Fruit fly (Drosophila melanogaster) whole organism, embryonic: ENCODE measurements around the gene Hsp70Aa.

Experiments
- Blimp-1 ChIP-seq: fragments of 200-800 bp; sonication (Bioruptor generic); optimal IDR thresholded peaks from 3 replicates; lab custom pipeline; 2018; ENCODE audit warnings: missing biosample characterization, missing genetic modification characterization, mild to moderate bottlenecking, moderate library complexity, missing genetic modification reagents
- CG10274 ChIP-seq: fragments of 200-800 bp; sonication (Bioruptor generic); optimal IDR thresholded peaks from 3 replicates; lab custom pipeline; 2017; ENCODE audit warnings: missing biosample characterization, mild to moderate bottlenecking, missing genetic modification characterization
- CG10979 ChIP-seq: fragments of 200-800 bp; sonication (Bioruptor generic); optimal IDR thresholded peaks from 2 replicates; lab custom pipeline; 2018; ENCODE audit warnings: missing biosample characterization, mild to moderate bottlenecking, missing genetic modification characterization, moderate library complexity
- CG11504 ChIP-seq: fragments of 200-800 bp; sonication (Bioruptor generic); optimal IDR thresholded peaks from 3 replicates; lab custom pipeline; 2019; ENCODE audit warnings: missing biosample characterization, mild to moderate bottlenecking, missing genetic modification characterization, moderate library complexity
- CG12769 ChIP-seq: fragments of 200-800 bp; sonication (Bioruptor generic); optimal IDR thresholded peaks from 2 replicates; lab custom pipeline; 2019; ENCODE audit warnings: missing biosample characterization, mild to moderate bottlenecking, missing genetic modification characterization, moderate library complexity
- CG1603 ChIP-seq: fragments of 200-800 bp; sonication (Bioruptor generic); optimal IDR thresholded peaks from 2 replicates; lab custom pipeline; 2019; ENCODE audit warnings: missing biosample characterization, mild to moderate bottlenecking, missing genetic modification characterization, moderate library complexity
- CG16863 ChIP-seq: fragments of 200-800 bp; sonication (Bioruptor generic); optimal IDR thresholded peaks from 3 replicates; lab custom pipeline; 2016; ENCODE audit warnings: missing biosample characterization, missing genetic modification characterization
- CG31224 ChIP-seq: fragments of 200-800 bp; sonication (Bioruptor generic); IDR thresholded peaks from 2 replicates; pipeline ENCODE4 v1.3.6; 2022; ENCODE audit warnings: missing biosample characterization, missing genetic modification characterization
- CG6175 ChIP-seq: fragments of 200-800 bp; sonication (Bioruptor generic); IDR thresholded peaks from 3 replicates; pipeline ENCODE4 v1.3.6; 2022; ENCODE audit warnings: missing biosample characterization, missing genetic modification characterization
- Eip74EF ChIP-seq, 2 experiments: fragments of 200-800 bp in 1 of 2; fragments of >200 bp in 1 of 2; sonication (Bioruptor generic) in 1 of 2; optimal IDR thresholded peaks; 2 replicates each; lab custom pipeline; 2017 to 2019; ENCODE audit warnings: missing biosample characterization in 2 of 2, missing genetic modification characterization in 2 of 2, mild to moderate bottlenecking in 1 of 2, moderate library complexity in 1 of 2
- Ets65A ChIP-seq: fragments of 200-800 bp; sonication (Bioruptor generic); peaks from one replicate; lab custom pipeline; 2016; ENCODE audit warnings: missing biosample characterization, missing genetic modification characterization
- MTF-1 ChIP-seq: fragments of 200-800 bp; sonication (Bioruptor generic); optimal IDR thresholded peaks from 2 replicates; lab custom pipeline; 2018; ENCODE audit warnings: missing biosample characterization, mild to moderate bottlenecking, missing genetic modification characterization, borderline replicate concordance
- Med ChIP-seq: fragments of 200-800 bp; sonication (Bioruptor generic); peaks from one replicate; lab custom pipeline; 2016; ENCODE audit warnings: missing biosample characterization, missing genetic modification characterization, mild to moderate bottlenecking, inconsistent platforms, moderate library complexity
- Mes4 ChIP-seq: fragments of 200-800 bp; sonication (Bioruptor generic); optimal IDR thresholded peaks from 2 replicates; lab custom pipeline; 2016; ENCODE audit warnings: missing biosample characterization, missing genetic modification characterization
- NFAT ChIP-seq: fragments of 200-800 bp; sonication (Bioruptor generic); IDR thresholded peaks from 2 replicates; pipeline ENCODE4 v1.3.6; 2022; ENCODE audit warnings: missing biosample characterization, missing genetic modification characterization
- Oaz ChIP-seq: fragments of 200-800 bp; sonication (Bioruptor generic); IDR thresholded peaks from 2 replicates; pipeline ENCODE4 v1.3.6; 2022; ENCODE audit warnings: missing biosample characterization, missing genetic modification characterization
- Ptx1 ChIP-seq: fragments of 200-800 bp; sonication (Bioruptor generic); IDR thresholded peaks from 2 replicates; pipeline ENCODE4 v1.3.6; 2022; ENCODE audit warnings: missing biosample characterization, missing genetic modification characterization
- Sox102F ChIP-seq: fragments of 200-800 bp; sonication (Bioruptor generic); optimal IDR thresholded peaks from 2 replicates; lab custom pipeline; 2018; ENCODE audit warnings: missing biosample characterization, mild to moderate bottlenecking, missing genetic modification characterization, moderate library complexity
- Trl ChIP-seq, 3 experiments: fragments of >200 bp in 2 of 3; fragments of 200-800 bp in 1 of 3; sonication (Bioruptor generic) in 1 of 3; optimal IDR thresholded peaks; 2 replicates in 1 of 3; 3 replicates in 2 of 3; lab custom pipeline; 2016 to 2017; ENCODE audit warnings: missing biosample characterization in 1 of 3, missing genetic modification characterization in 1 of 3
- al ChIP-seq: fragments of 200-800 bp; sonication (Bioruptor generic); IDR thresholded peaks from 2 replicates; pipeline ENCODE4 v1.3.6; 2022; ENCODE audit warnings: missing biosample characterization, missing genetic modification characterization
- bbx ChIP-seq: fragments of 200-800 bp; sonication (Bioruptor generic); IDR thresholded peaks from 2 replicates; pipeline ENCODE4 v1.3.6; 2022; ENCODE audit warnings: missing biosample characterization, missing genetic modification characterization; ENCODE audit not compliant: partially characterized antibody
- chinmo ChIP-seq: fragments of 200-800 bp; sonication (Bioruptor generic); IDR thresholded peaks from 4 replicates; pipeline ENCODE4 v1.3.6; 2022; ENCODE audit warnings: missing biosample characterization, missing genetic modification characterization; ENCODE audit not compliant: partially characterized antibody
- chm ChIP-seq: fragments of 200-800 bp; sonication (Bioruptor generic); IDR thresholded peaks from 2 replicates; pipeline ENCODE4 v1.3.6; 2022; ENCODE audit warnings: missing biosample characterization, missing genetic modification characterization
- ci ChIP-seq: fragments of 200-800 bp; sonication (Bioruptor generic); IDR thresholded peaks from 3 replicates; pipeline ENCODE4 v1.3.6; 2022; ENCODE audit warnings: missing biosample characterization, missing genetic modification characterization
- crol ChIP-seq: fragments of 200-800 bp; sonication (Bioruptor generic); IDR thresholded peaks from 2 replicates; pipeline ENCODE4 v1.3.6; 2022; ENCODE audit warnings: missing biosample characterization, missing genetic modification characterization
- gem ChIP-seq: fragments of 200-800 bp; sonication (Bioruptor generic); optimal IDR thresholded peaks from 2 replicates; lab custom pipeline; 2019; ENCODE audit warnings: missing biosample characterization, mild to moderate bottlenecking, missing genetic modification characterization, moderate library complexity
- lab ChIP-seq: fragments of 200-800 bp; sonication (Bioruptor generic); optimal IDR thresholded peaks from 3 replicates; lab custom pipeline; 2017; ENCODE audit warnings: missing biosample characterization, missing genetic modification characterization, mild to moderate bottlenecking, moderate library complexity, missing genetic modification reagents
- otp ChIP-seq: fragments of 200-800 bp; sonication (Bioruptor generic); IDR thresholded peaks from 3 replicates; pipeline ENCODE4, ENCODE4 v1.3.6; 2022; ENCODE audit warnings: missing biosample characterization, missing genetic modification characterization
- pros ChIP-seq: fragments of 200-800 bp; sonication (Bioruptor generic); optimal IDR thresholded peaks from 3 replicates; lab custom pipeline; 2019; ENCODE audit warnings: missing biosample characterization, mild to moderate bottlenecking, missing genetic modification characterization, moderate library complexity
- sd ChIP-seq: fragments of 200-800 bp; sonication (Bioruptor generic); optimal IDR thresholded peaks from 3 replicates; lab custom pipeline; 2018; ENCODE audit warnings: missing biosample characterization, mild to moderate bottlenecking, missing genetic modification characterization, moderate library complexity
- sens ChIP-seq: fragments of 200-800 bp; sonication (Bioruptor generic); peaks from one replicate; lab custom pipeline; 2016; ENCODE audit warnings: missing biosample characterization, missing genetic modification characterization
- sob ChIP-seq: fragments of 200-800 bp; sonication (Bioruptor generic); IDR thresholded peaks from 2 replicates; pipeline ENCODE4 v1.3.6; 2022; ENCODE audit warnings: missing biosample characterization, missing genetic modification characterization
- vvl ChIP-seq: fragments of 200-800 bp; sonication (Bioruptor generic); IDR thresholded peaks from 2 replicates; pipeline ENCODE4 v1.3.6; 2022; ENCODE audit warnings: missing biosample characterization, missing genetic modification characterization

Hsp70Aa gene

dm6 chr3R:11947079-11947869, 9.1 kb downstream of the Hsp70Aa start (continued):
- peak; percentile 23 for TF ChIP-seq CG16863 (GFP tag; lab: Kevin White, UChicago)
- TF ChIP-seq Sox102F (GFP tag; lab: Kevin White, UChicago), result peak; percentile 3
- TF ChIP-seq gem (tag; lab: Kevin White, UChicago), result peak; percentile 37
- TF ChIP-seq Ptx1 (GFP tag; lab: Robert Waterston, UW), result peak; percentile 41; the same call in 1 of the 2 replicates
- peak; percentile 52; the same call in 1 of the 2 replicates for TF ChIP-seq sob (GFP tag; lab: Robert Waterston, UW)
- no peak for TF ChIP-seq CG10979 (tag; lab: Kevin White, UChicago)
- TF ChIP-seq CG1603 (tag; lab: Kevin White, UChicago), result peak; percentile 46
- TF ChIP-seq Ets65A (GFP tag; lab: Kevin White, UChicago), result peak; percentile 62
- TF ChIP-seq lab (GFP tag; lab: Kevin White, UChicago), result peak; percentile 26
- TF ChIP-seq CG11504 (tag; lab: Kevin White, UChicago), result peak; percentile 29

- TF ChIP-seq chinmo (peak; percentile 84), NFAT (GFP tag; lab: Robert Waterston, UW) (0 out of 2 replicates have a peak, but pooled peaks have one; percentile 4), sens (GFP tag; lab: Kevin White, UChicago) (peak; percentile 67), pros (GFP tag; lab: Kevin White, UChicago) (no peak), Mes4 (GFP tag; lab: Kevin White, UChicago) (no peak), al (0 out of 2 replicates have a peak, but pooled peaks have one; percentile 6), CG10274 (GFP tag; lab: Kevin White, UChicago) (no peak), CG6175 (GFP tag; lab: Robert Waterston, UW) (peak; percentile 65; the same call in 1 of the 3 replicates), Trl (optimal IDR thresholded peaks at IDR 0.05; lab: Kevin White, UChicago) (no peak), Trl (GFP tag; optimal IDR thresholded peaks at IDR 0.05; lab: Kevin White, UChicago) (no peak), chm (GFP tag; lab: Robert Waterston, UW) (0 out of 2 replicates have a peak, but pooled peaks have one; percentile 21), bbx (GFP tag; lab: Robert Waterston, UW) (0 out of 2 replicates have a peak, but pooled peaks have one; percentile 23), ci (0 out of 3 replicates have a peak, but pooled peaks have one; percentile 32), sd (tag; lab: Kevin White, UChicago) (peak; percentile 8), CG31224 (GFP tag; lab: Robert Waterston, UW) (peak; percentile 26; the same call in 1 of the 2 replicates), Med (peak; percentile 58), MTF-1 (GFP tag; lab: Kevin White, UChicago) (no peak), crol (peak; percentile 55), Oaz (0 out of 2 replicates have a peak, but pooled peaks have one; percentile 7), Eip74EF (GFP tag; optimal IDR thresholded peaks at IDR 0.05; lab: Kevin White, UChicago) (peak in 1 of 2 experiments; percentile 62), CG12769 (tag; lab: Kevin White, UChicago) (peak; percentile 81)
Measured at dm6 chr3R:11945450-11946317, 10.7 kb downstream of the Hsp70Aa start.

- no peak for TF ChIP-seq vvl
- 0 out of 4 replicates have a peak, but pooled peaks have one; percentile 27 for TF ChIP-seq chinmo
- TF ChIP-seq otp, result 0 out of 3 replicates have a peak, but pooled peaks have one; percentile 10
- peak; percentile 81 for TF ChIP-seq Blimp-1
Measured at dm6 chr3R:11941116-11941515, 15.2 kb downstream of the Hsp70Aa start.
